Fruit fly (Drosophila melanogaster) whole organism, embryonic: ENCODE data around the gene CG12493.

Experiments
- Asciz ChIP-seq: fragments of 200-800 bp; sonication (Bioruptor generic); optimal IDR thresholded peaks from 2 replicates; lab custom pipeline; 2017; ENCODE audit warnings: missing biosample characterization, mild to moderate bottlenecking, missing genetic modification characterization, missing genetic modification reagents
- Blimp-1 ChIP-seq: fragments of 200-800 bp; sonication (Bioruptor generic); optimal IDR thresholded peaks from 3 replicates; lab custom pipeline; 2018; ENCODE audit warnings: missing biosample characterization, missing genetic modification characterization, mild to moderate bottlenecking, moderate library complexity, missing genetic modification reagents
- CG11504 ChIP-seq: fragments of 200-800 bp; sonication (Bioruptor generic); optimal IDR thresholded peaks from 3 replicates; lab custom pipeline; 2019; ENCODE audit warnings: missing biosample characterization, mild to moderate bottlenecking, missing genetic modification characterization, moderate library complexity
- CG1233 ChIP-seq: fragments of 200-800 bp; sonication (Bioruptor generic); optimal IDR thresholded peaks from 4 replicates; lab custom pipeline; 2018; ENCODE audit warnings: missing biosample characterization, mild to moderate bottlenecking, missing genetic modification characterization
- CG14050 ChIP-seq: fragments of 200-800 bp; sonication (Bioruptor generic); IDR thresholded peaks from 3 replicates; pipeline ENCODE4 v1.3.6; 2022; ENCODE audit warnings: missing biosample characterization, missing genetic modification characterization
- CG1603 ChIP-seq: fragments of 200-800 bp; sonication (Bioruptor generic); optimal IDR thresholded peaks from 2 replicates; lab custom pipeline; 2019; ENCODE audit warnings: missing biosample characterization, mild to moderate bottlenecking, missing genetic modification characterization, moderate library complexity
- CG18262 ChIP-seq: fragments of 200-800 bp; optimal IDR thresholded peaks from 3 replicates; lab custom pipeline; 2019; ENCODE audit warnings: missing biosample characterization, mild to moderate bottlenecking, missing genetic modification characterization, moderate library complexity
- CG18599 ChIP-seq: fragments of 200-800 bp; sonication (Bioruptor generic); optimal IDR thresholded peaks from 3 replicates; lab custom pipeline; 2017; ENCODE audit warnings: missing biosample characterization, missing genetic modification characterization, mild to moderate bottlenecking, moderate library complexity, missing genetic modification reagents
- CG2678 ChIP-seq: fragments of 200-800 bp; sonication (Bioruptor generic); optimal IDR thresholded peaks from 3 replicates; lab custom pipeline; 2019; ENCODE audit warnings: missing biosample characterization, mild to moderate bottlenecking, missing genetic modification characterization, moderate library complexity
- CG2712 ChIP-seq: fragments of 200-800 bp; optimal IDR thresholded peaks from 3 replicates; lab custom pipeline; 2019; ENCODE audit warnings: missing biosample characterization, mild to moderate bottlenecking, missing genetic modification characterization, moderate library complexity
- CG31224 ChIP-seq: fragments of 200-800 bp; sonication (Bioruptor generic); IDR thresholded peaks from 2 replicates; pipeline ENCODE4 v1.3.6; 2022; ENCODE audit warnings: missing biosample characterization, missing genetic modification characterization
- CG33213 ChIP-seq: fragments of 200-800 bp; sonication (Bioruptor generic); optimal IDR thresholded peaks from 3 replicates; lab custom pipeline; 2016; ENCODE audit warnings: missing biosample characterization, missing genetic modification characterization
- CG34422 ChIP-seq: fragments of 200-800 bp; sonication (Bioruptor generic); IDR thresholded peaks from 3 replicates; pipeline ENCODE4 v1.3.6; 2022; ENCODE audit warnings: missing biosample characterization, missing genetic modification characterization
- CG6175 ChIP-seq: fragments of 200-800 bp; sonication (Bioruptor generic); IDR thresholded peaks from 3 replicates; pipeline ENCODE4 v1.3.6; 2022; ENCODE audit warnings: missing biosample characterization, missing genetic modification characterization
- CG6683 ChIP-seq: fragments of 200-800 bp; sonication (Bioruptor generic); optimal IDR thresholded peaks from 2 replicates; lab custom pipeline; 2017; ENCODE audit warnings: missing biosample characterization, mild to moderate bottlenecking, missing genetic modification characterization, missing genetic modification reagents
- CG7372 ChIP-seq: fragments of 200-800 bp; sonication (Bioruptor generic); IDR thresholded peaks from 2 replicates; pipeline ENCODE4 v1.3.6; 2022; ENCODE audit warnings: missing biosample characterization, missing genetic modification characterization
- CG7786 ChIP-seq: fragments of 200-800 bp; sonication (Bioruptor generic); optimal IDR thresholded peaks from 2 replicates; lab custom pipeline; 2016; ENCODE audit warnings: missing biosample characterization, missing genetic modification characterization
- Drgx ChIP-seq: fragments of 200-800 bp; sonication (Bioruptor generic); IDR thresholded peaks from 2 replicates; pipeline ENCODE4 v1.3.6; 2022; ENCODE audit warnings: missing biosample characterization, missing genetic modification characterization
- Eip74EF ChIP-seq, 2 experiments: fragments of 200-800 bp in 1 of 2; fragments of >200 bp in 1 of 2; sonication (Bioruptor generic) in 1 of 2; optimal IDR thresholded peaks; 2 replicates each; lab custom pipeline; 2017 to 2019; ENCODE audit warnings: missing biosample characterization in 2 of 2, missing genetic modification characterization in 2 of 2, mild to moderate bottlenecking in 1 of 2, moderate library complexity in 1 of 2
- HLH3B ChIP-seq: fragments of 200-800 bp; sonication (Bioruptor generic); IDR thresholded peaks from 2 replicates; pipeline ENCODE4 v1.3.6; 2022; ENCODE audit warnings: missing biosample characterization, missing genetic modification characterization
- Hr51 ChIP-seq, 2 experiments: fragments of 200-800 bp; sonication (Bioruptor generic); optimal IDR thresholded peaks; 2 replicates in 1 of 2; 3 replicates in 1 of 2; lab custom pipeline; 2016 to 2018; ENCODE audit warnings: missing biosample characterization in 2 of 2, missing genetic modification characterization in 2 of 2, mild to moderate bottlenecking in 1 of 2, moderate library complexity in 1 of 2
- Nf-YC ChIP-seq: fragments of 200-800 bp; optimal IDR thresholded peaks from 3 replicates; lab custom pipeline; 2019; ENCODE audit warnings: missing biosample characterization, mild to moderate bottlenecking, missing genetic modification characterization, moderate library complexity
- Oaz ChIP-seq: fragments of 200-800 bp; sonication (Bioruptor generic); IDR thresholded peaks from 2 replicates; pipeline ENCODE4 v1.3.6; 2022; ENCODE audit warnings: missing biosample characterization, missing genetic modification characterization
- Oli ChIP-seq: fragments of 200-800 bp; sonication (Bioruptor generic); optimal IDR thresholded peaks from 2 replicates; lab custom pipeline; 2018; ENCODE audit warnings: missing biosample characterization, mild to moderate bottlenecking, missing genetic modification characterization, moderate library complexity
- PHDP ChIP-seq: fragments of 200-800 bp; sonication (Bioruptor generic); optimal IDR thresholded peaks from 3 replicates; lab custom pipeline; 2018; ENCODE audit warnings: missing biosample characterization, mild to moderate bottlenecking, missing genetic modification characterization, moderate library complexity
- Sox102F ChIP-seq: fragments of 200-800 bp; sonication (Bioruptor generic); optimal IDR thresholded peaks from 2 replicates; lab custom pipeline; 2018; ENCODE audit warnings: missing biosample characterization, mild to moderate bottlenecking, missing genetic modification characterization, moderate library complexity
- Usf ChIP-seq: fragments of 200-800 bp; sonication (Bioruptor generic); optimal IDR thresholded peaks from 2 replicates; lab custom pipeline; 2017; ENCODE audit warnings: missing genotype, missing biosample characterization, missing genetic modification characterization
- Xrp1 ChIP-seq: fragments of 200-800 bp; sonication (Bioruptor generic); IDR thresholded peaks from 2 replicates; pipeline ENCODE4 v1.3.6; 2022; ENCODE audit warnings: missing biosample characterization, missing genetic modification characterization
- ara ChIP-seq: fragments of 200-800 bp; sonication (Bioruptor generic); IDR thresholded peaks from 2 replicates; pipeline ENCODE4 v1.3.6; 2022; ENCODE audit warnings: missing biosample characterization, missing genetic modification characterization
- br ChIP-seq: fragments of >200 bp; optimal IDR thresholded peaks from 2 replicates; lab custom pipeline; 2017
- bsh ChIP-seq, 2 experiments: fragments of 200-800 bp; sonication (Bioruptor generic); optimal IDR thresholded peaks; 2 replicates each; lab custom pipeline; 2017 to 2018; ENCODE audit warnings: mild to moderate bottlenecking in 2 of 2, missing biosample characterization in 2 of 2, missing genetic modification characterization in 2 of 2, moderate library complexity in 1 of 2
- disco-r ChIP-seq: fragments of 200-800 bp; sonication (Bioruptor generic); optimal IDR thresholded peaks from 2 replicates; lab custom pipeline; 2016; ENCODE audit warnings: missing biosample characterization, missing genetic modification characterization
- dmrt11E ChIP-seq: fragments of 200-800 bp; sonication (Bioruptor generic); optimal IDR thresholded peaks from 3 replicates; lab custom pipeline; 2018; ENCODE audit warnings: missing biosample characterization, mild to moderate bottlenecking, missing genetic modification characterization, moderate library complexity
- dmrt99B ChIP-seq: fragments of 200-800 bp; sonication (Bioruptor generic); optimal IDR thresholded peaks from 2 replicates; lab custom pipeline; 2018; ENCODE audit warnings: missing biosample characterization, mild to moderate bottlenecking, missing genetic modification characterization, moderate library complexity
- ems ChIP-seq: fragments of 200-800 bp; sonication (Bioruptor generic); optimal IDR thresholded peaks from 3 replicates; lab custom pipeline; 2016; ENCODE audit warnings: missing biosample characterization, missing genetic modification characterization
- ewg ChIP-seq: fragments of 200-800 bp; sonication (Bioruptor generic); optimal IDR thresholded peaks from 3 replicates; lab custom pipeline; 2017; ENCODE audit warnings: mild to moderate bottlenecking, missing biosample characterization, missing genetic modification reagents, missing genetic modification characterization
- gem ChIP-seq: fragments of 200-800 bp; sonication (Bioruptor generic); optimal IDR thresholded peaks from 2 replicates; lab custom pipeline; 2019; ENCODE audit warnings: missing biosample characterization, mild to moderate bottlenecking, missing genetic modification characterization, moderate library complexity
- phol ChIP-seq: fragments of 200-800 bp; sonication (Bioruptor generic); optimal IDR thresholded peaks from 3 replicates; lab custom pipeline; 2018; ENCODE audit warnings: missing biosample characterization, mild to moderate bottlenecking, missing genetic modification characterization, moderate library complexity
- ranshi ChIP-seq: fragments of 200-800 bp; sonication (Bioruptor generic); IDR thresholded peaks from 2 replicates; pipeline ENCODE4 v1.3.6; 2022; ENCODE audit warnings: missing biosample characterization, missing genetic modification characterization
- run ChIP-seq: fragments of 200-800 bp; sonication (Bioruptor generic); optimal IDR thresholded peaks from 3 replicates; lab custom pipeline; 2018; ENCODE audit warnings: missing biosample characterization, mild to moderate bottlenecking, missing genetic modification characterization
- sens ChIP-seq: fragments of 200-800 bp; sonication (Bioruptor generic); peaks from one replicate; lab custom pipeline; 2016; ENCODE audit warnings: missing biosample characterization, missing genetic modification characterization
- slbo ChIP-seq: fragments of 200-800 bp; sonication (Bioruptor generic); IDR thresholded peaks from 2 replicates; pipeline ENCODE4 v1.3.6; 2022; ENCODE audit warnings: missing biosample characterization, missing genetic modification characterization
- tap ChIP-seq: fragments of 200-800 bp; optimal IDR thresholded peaks from 3 replicates; lab custom pipeline; 2019; ENCODE audit warnings: missing biosample characterization, mild to moderate bottlenecking, missing genetic modification characterization, moderate library complexity
- wek ChIP-seq: fragments of 200-800 bp; sonication (Bioruptor generic); optimal IDR thresholded peaks from 3 replicates; lab custom pipeline; 2018; ENCODE audit warnings: missing biosample characterization, mild to moderate bottlenecking, missing genetic modification characterization, moderate library complexity

CG12493 gene

DNA sequence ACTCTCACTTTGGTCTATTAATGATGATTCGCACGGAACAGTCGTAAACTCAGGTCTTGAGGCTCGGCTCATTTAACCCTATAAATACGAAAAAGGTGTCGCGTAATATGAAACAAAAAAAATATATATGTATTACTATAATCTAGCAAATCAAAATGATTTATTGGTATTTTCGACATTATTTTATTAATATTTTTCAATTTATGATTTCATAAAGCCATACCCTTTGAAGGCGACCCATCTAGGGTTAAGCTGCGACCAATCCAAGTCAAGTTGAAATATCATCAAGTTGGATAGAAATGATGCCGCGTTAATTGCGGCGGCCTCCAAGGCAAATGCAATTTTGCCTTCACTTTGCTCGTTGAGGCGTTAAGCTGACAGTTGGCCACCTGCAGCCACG lies 2.8 kb downstream of the CG12493 start:
- TF ChIP-seq Usf (no peak), sens (GFP tag; lab: Kevin White, UChicago) (peak; percentile 40), ems (GFP tag; lab: Kevin White, UChicago) (no peak), slbo (GFP tag; lab: Robert Waterston, UW) (no peak)
- TF ChIP-seq, all 482 proteins: peak for 1

DNA sequence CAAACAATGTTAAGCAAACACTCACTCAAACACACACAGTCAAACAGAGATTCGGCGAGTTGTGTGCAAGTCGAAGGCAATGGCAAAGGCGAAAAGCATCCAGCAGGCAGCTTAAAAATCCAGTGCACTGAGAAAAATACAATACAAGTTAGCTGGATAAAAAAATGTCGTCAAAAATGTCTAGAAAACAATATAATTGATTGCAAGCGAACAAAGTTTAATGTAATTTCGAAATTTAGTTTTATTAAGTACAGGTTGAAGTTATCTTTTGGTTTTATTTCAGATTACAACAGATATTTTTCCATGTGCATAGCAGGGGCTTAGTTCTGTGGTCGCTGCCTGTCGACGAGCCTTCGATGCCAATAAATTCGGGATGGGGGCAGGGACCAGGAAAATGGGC lies 4.4 kb downstream of the CG12493 start:
- TF ChIP-seq CG1233 (no peak), Nf-YC (tag; lab: Kevin White, UChicago) (no peak), Sox102F (GFP tag; lab: Kevin White, UChicago) (peak; percentile 34), Blimp-1 (GFP tag; lab: Kevin White, UChicago) (peak; percentile 19), gem (tag; lab: Kevin White, UChicago) (peak; percentile 39), CG18599 (peak; percentile 24), dmrt99B (tag; lab: Kevin White, UChicago) (peak; percentile 19), ewg (GFP tag; lab: Kevin White, UChicago) (no peak), run (tag; lab: Kevin White, UChicago) (no peak), CG2678 (peak; percentile 34), CG11504 (tag; lab: Kevin White, UChicago) (peak; percentile 46), Drgx (GFP tag; lab: Robert Waterston, UW) (peak; percentile 56; the same call in 1 of the 2 replicates), CG1603 (peak; percentile 32), CG18262 (tag; lab: Kevin White, UChicago) (peak; percentile 5), phol (tag; lab: Kevin White, UChicago) (peak; percentile 7), bsh (GFP tag; optimal IDR thresholded peaks at IDR 0.05; lab: Kevin White, UChicago) (peak in 1 of 2 experiments; percentile 25), Xrp1 (GFP tag; lab: Robert Waterston, UW) (peak; percentile 14; the same call in 1 of the 2 replicates), HLH3B (GFP tag; lab: Robert Waterston, UW) (0 out of 2 replicates have a peak, but pooled peaks have one; percentile 17), CG2712 (tag; lab: Kevin White, UChicago) (peak; percentile 20), CG14050 (no peak), CG7372 (GFP tag; lab: Robert Waterston, UW) (no peak), CG34422 (0 out of 3 replicates have a peak, but pooled peaks have one; percentile 24), CG6175 (GFP tag; lab: Robert Waterston, UW) (no peak), CG6683 (GFP tag; lab: Kevin White, UChicago) (no peak), sens (GFP tag; lab: Kevin White, UChicago) (peak; percentile 57), Oli (tag; lab: Kevin White, UChicago) (peak; percentile 7), Hr51 (GFP tag; optimal IDR thresholded peaks at IDR 0.05; lab: Kevin White, UChicago) (peak in 1 of 2 experiments; percentile 2)

DNA sequence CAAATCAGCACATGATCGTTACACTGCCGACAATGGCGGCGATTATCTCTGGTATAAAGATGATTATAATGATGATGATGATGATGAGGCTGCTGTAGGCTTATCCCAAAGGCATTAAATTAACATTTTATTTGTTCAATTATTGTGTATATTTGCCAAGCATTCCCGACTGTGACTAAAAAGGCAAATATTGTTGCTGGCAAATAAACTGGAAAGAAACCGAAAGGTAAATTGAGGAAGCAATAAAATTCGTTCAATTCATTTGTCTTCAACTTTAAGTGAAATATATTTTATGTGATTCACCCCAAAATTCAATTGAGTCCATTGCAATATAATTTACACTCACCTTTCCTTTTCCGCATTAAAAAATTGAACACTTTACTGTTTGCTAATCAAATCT lies 5.5 kb downstream of the CG12493 start:
- peak; percentile 66 for TF ChIP-seq sens (GFP tag; lab: Kevin White, UChicago)
- TF ChIP-seq ranshi (GFP tag; lab: Robert Waterston, UW) = no peak
- TF ChIP-seq CG7786 (GFP tag; lab: Kevin White, UChicago) = no peak
- no peak for TF ChIP-seq CG31224 (GFP tag; lab: Robert Waterston, UW)
- TF ChIP-seq Asciz (GFP tag; lab: Kevin White, UChicago) = peak; percentile 8
- no peak for TF ChIP-seq CG33213 (GFP tag; lab: Kevin White, UChicago)
- peak in 1 of 2 experiments; percentile 70 for TF ChIP-seq Eip74EF (GFP tag; optimal IDR thresholded peaks at IDR 0.05; lab: Kevin White, UChicago)
- TF ChIP-seq CG2678 = peak; percentile 16
- no peak for TF ChIP-seq ara (GFP tag; lab: Robert Waterston, UW)
- TF ChIP-seq gem (tag; lab: Kevin White, UChicago) = peak; percentile 23
- TF ChIP-seq disco-r = no peak
- TF ChIP-seq dmrt11E (tag; lab: Kevin White, UChicago) = peak; percentile 4
- TF ChIP-seq tap (tag; lab: Kevin White, UChicago) = peak; percentile 20
- no peak for TF ChIP-seq br (lab: Kevin White, UChicago)
- TF ChIP-seq Sox102F (GFP tag; lab: Kevin White, UChicago) = peak; percentile 9
- peak; percentile 36 for TF ChIP-seq CG1603
- peak in 1 of 2 experiments; percentile 16 for TF ChIP-seq bsh (GFP tag; optimal IDR thresholded peaks at IDR 0.05; lab: Kevin White, UChicago)
- no peak for TF ChIP-seq Oaz (GFP tag; lab: Robert Waterston, UW)
- TF ChIP-seq wek = no peak
- TF ChIP-seq PHDP (tag; lab: Kevin White, UChicago) = peak; percentile 29
